Worm (Caenorhabditis elegans): Measurements from ENCODE around the gene R04D3.4.

R04D3.4 gene

ce11 chrX:13264550-13264949, 24.1 kb downstream of the R04D3.4 start (continued):
- peak; percentile 61 for TF ChIP-seq hrde-1 (tag; optimal IDR thresholded peaks at IDR 0.05; ENCODE audit: borderline replicate concordance)
- TF ChIP-seq snpc-3.4 (tag; optimal IDR thresholded peaks at IDR 0.05), result peak; percentile 60

- TF ChIP-seq rcor-1 (GFP tag; IDR thresholded peaks at IDR 0.05) (no peak), bed-1 (GFP tag; IDR thresholded peaks at IDR 0.05) (no peak), ztf-25 (GFP tag; IDR thresholded peaks at IDR 0.05) (no peak), ztf-3 (GFP tag; optimal IDR thresholded peaks at IDR 0.05) (no peak), F49E8.2 (tag; optimal IDR thresholded peaks at IDR 0.05; ENCODE audit: insufficient read depth) (no peak), ccch-3 (GFP tag; optimal IDR thresholded peaks at IDR 0.05) (no peak), B0035.1 (tag; optimal IDR thresholded peaks at IDR 0.05) (no peak), nfya-2 (GFP tag; IDR thresholded peaks at IDR 0.05) (no peak), tbx-9 (tag; optimal IDR thresholded peaks at IDR 0.05; ENCODE audit: borderline replicate concordance) (no peak), rpc-1 (optimal IDR thresholded peaks at IDR 0.05) (no peak), rpc-1 (tag; optimal IDR thresholded peaks at IDR 0.05) (no peak), zim-3 (tag; optimal IDR thresholded peaks at IDR 0.05) (no peak), lin-35 (GFP tag; optimal IDR thresholded peaks at IDR 0.05) (no peak)
Measured at ce11 chrX:13262195-13262594, 26.4 kb downstream of the R04D3.4 start, which contains the start of gene K09A11.1. TSS of gene K09A11.1 (plus strand) at chrX:13262495.

- peak in 1 of 2 experiments; percentile 38 for TF ChIP-seq rec-8 (tag; optimal IDR thresholded peaks at IDR 0.05)
- TF ChIP-seq ZK185.1 (tag; optimal IDR thresholded peaks at IDR 0.05; ENCODE audit: poor library complexity, severe bottlenecking), result peak; percentile 10
- 0 out of 2 replicates have a peak, but pooled peaks have one; percentile 16 for TF ChIP-seq egl-18 (GFP tag; IDR thresholded peaks at IDR 0.05)
- peak; percentile 24 for TF ChIP-seq snpc-1.1 (tag; optimal IDR thresholded peaks at IDR 0.05; ENCODE audit: insufficient read depth)
- peak; percentile 8 for TF ChIP-seq nhr-80 (tag; optimal IDR thresholded peaks at IDR 0.05)
- peak; percentile 5 for TF ChIP-seq B0035.1 (tag; optimal IDR thresholded peaks at IDR 0.05)
- TF ChIP-seq rpc-1 (optimal IDR thresholded peaks at IDR 0.05), result peak; percentile 69
- peak; percentile 84 for TF ChIP-seq rpc-1 (tag; optimal IDR thresholded peaks at IDR 0.05)
- 0 out of 2 replicates have a peak, but pooled peaks have one; percentile 16 for TF ChIP-seq D2030.7 (GFP tag; IDR thresholded peaks at IDR 0.05)
- TF ChIP-seq madf-10 (tag; optimal IDR thresholded peaks at IDR 0.05), result peak; percentile 31
- TF ChIP-seq B0261.1 (tag; optimal IDR thresholded peaks at IDR 0.05), result peak; percentile 66
- 0 out of 2 replicates have a peak, but pooled peaks have one; percentile 17 for TF ChIP-seq dox-1 (GFP tag; IDR thresholded peaks at IDR 0.05)
- peak; percentile 68 for TF ChIP-seq snpc-4 (GFP tag; optimal IDR thresholded peaks at IDR 0.05)
- peak in 3 of 4 experiments; percentile 63 to 91 (median 86) for TF ChIP-seq snpc-4 (tag; optimal IDR thresholded peaks at IDR 0.05)
- peak; percentile 58; the same call in 1 of the 2 replicates for TF ChIP-seq pbrm-1 (GFP tag; IDR thresholded peaks at IDR 0.05)
- peak; percentile 74 for TF ChIP-seq die-1 (tag; optimal IDR thresholded peaks at IDR 0.05)
- peak; percentile 36 for TF ChIP-seq nhr-90 (tag; optimal IDR thresholded peaks at IDR 0.05)
- TF ChIP-seq snpc-1.3 (tag; optimal IDR thresholded peaks at IDR 0.05; ENCODE audit: insufficient read depth), result peak; percentile 27
- TF ChIP-seq snpc-3.4 (tag; optimal IDR thresholded peaks at IDR 0.05), result peak; percentile 37
- peak; percentile 38 for TF ChIP-seq hmg-1.2 (GFP tag; IDR thresholded peaks at IDR 0.05)
- TF ChIP-seq ztf-18 (tag; optimal IDR thresholded peaks at IDR 0.05), result peak; percentile 10
- TF ChIP-seq tbp1 (GFP tag; optimal IDR thresholded peaks at IDR 0.05), result peak; percentile 86
Measured at ce11 chrX:13261037-13261592, 27.5 kb downstream of the R04D3.4 start.
